Fruit fly (Drosophila melanogaster): ENCODE measurements around the gene ppk7.

DNA sequence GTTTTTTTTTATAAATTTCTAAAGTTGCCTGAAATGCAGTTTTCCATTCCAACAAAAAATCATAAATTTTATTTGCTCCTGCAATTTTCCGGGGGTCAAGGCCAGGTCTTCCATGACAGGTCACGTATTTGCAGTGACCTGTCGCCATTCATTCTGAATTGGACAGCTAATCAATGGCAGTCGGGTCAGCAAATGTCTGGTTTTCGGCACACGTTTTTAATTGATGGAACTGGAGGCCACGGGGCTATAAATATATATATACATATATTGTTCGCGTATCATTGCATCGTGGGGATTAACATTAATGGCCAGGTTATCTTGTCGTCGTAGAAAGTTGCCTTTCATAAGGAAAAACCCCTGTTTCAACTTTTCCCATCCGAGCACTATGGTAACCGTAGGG is 32.9 kb upstream of the ppk7 start:
- TF ChIP-seq CG12605 (GFP tag; IDR thresholded peaks at IDR 0.05) (no peak), CG8301 (tag; optimal IDR thresholded peaks at IDR 0.05) (no peak), CG17806 (tag; optimal IDR thresholded peaks at IDR 0.05) (no peak), rn (GFP tag; IDR thresholded peaks at IDR 0.05) (no peak), gl (tag; optimal IDR thresholded peaks at IDR 0.05) (no peak), CG14655 (GFP tag; optimal IDR thresholded peaks at IDR 0.05) (no peak), CG8159 (tag; optimal IDR thresholded peaks at IDR 0.05) (no peak), Pif1A (GFP tag; optimal IDR thresholded peaks at IDR 0.05) (no peak), D1 (tag; optimal IDR thresholded peaks at IDR 0.05) (no peak), CG10348 (GFP tag; IDR thresholded peaks at IDR 0.05) (no peak), Ets98B (GFP tag; IDR thresholded peaks at IDR 0.05) (no peak), CG13204 (GFP tag; optimal IDR thresholded peaks at IDR 0.05) (no peak), CG32121 (GFP tag; IDR thresholded peaks at IDR 0.05) (no peak), Pif1B (GFP tag; optimal IDR thresholded peaks at IDR 0.05) (no peak)

Measured in whole organism, pupa.